Fruit fly (Drosophila melanogaster): Measurements from ENCODE around the gene S6k.

The S6k gene

dm6 chr3L:5797274-5797673 is 13.5 kb downstream of the S6k start (continued):
- TF ChIP-seq CG6654 (GFP tag; optimal IDR thresholded peaks at IDR 0.05) (peak; percentile 98), CG8089 (GFP tag; optimal IDR thresholded peaks at IDR 0.05) (no peak), CG15479 (GFP tag; optimal IDR thresholded peaks at IDR 0.05) (no peak), Sry-β (GFP tag; optimal IDR thresholded peaks at IDR 0.05) (no peak), CG34224 (GFP tag; IDR thresholded peaks at IDR 0.05; ENCODE audit: partially characterized antibody) (peak; percentile 37; the same call in 1 of the 3 replicates), E2f2 (GFP tag; IDR thresholded peaks at IDR 0.05) (0 out of 2 replicates have a peak, but pooled peaks have one; percentile 6), Dek (tag; optimal IDR thresholded peaks at IDR 0.05) (no peak), cad (GFP tag; optimal IDR thresholded peaks at IDR 0.05) (peak; percentile 70), gcm (GFP tag; optimal IDR thresholded peaks at IDR 0.05) (peak; percentile 34), tna (GFP tag; IDR thresholded peaks at IDR 0.05; ENCODE audit: partially characterized antibody) (peak; percentile 29; the same call in 1 of the 2 replicates), Eip74EF (GFP tag; optimal IDR thresholded peaks at IDR 0.05) (no peak), CG3726 (GFP tag; IDR thresholded peaks at IDR 0.05) (no peak), Neu2 (GFP tag; optimal IDR thresholded peaks at IDR 0.05; ENCODE audit: borderline replicate concordance) (no peak), Oaz (GFP tag; IDR thresholded peaks at IDR 0.05) (no peak), peb (GFP tag; IDR thresholded peaks at IDR 0.05) (no peak), ERR (GFP tag; optimal IDR thresholded peaks at IDR 0.05) (no peak), CG2120 (GFP tag; optimal IDR thresholded peaks at IDR 0.05) (no peak), HLH3B (GFP tag; IDR thresholded peaks at IDR 0.05) (no peak), Sin3A (optimal IDR thresholded peaks at IDR 0.05) (no peak), CG8765 (GFP tag; IDR thresholded peaks at IDR 0.05) (no peak), sd (tag; optimal IDR thresholded peaks at IDR 0.05) (no peak), CG3163 (GFP tag; optimal IDR thresholded peaks at IDR 0.05) (no peak), CG2678 (tag; optimal IDR thresholded peaks at IDR 0.05) (no peak), CG11456 (GFP tag; IDR thresholded peaks at IDR 0.05) (no peak), gro (GFP tag; optimal IDR thresholded peaks at IDR 0.05) (no peak), CG6813 (GFP tag; optimal IDR thresholded peaks at IDR 0.05) (no peak), sens (GFP tag) (peak; percentile 20), chinmo (GFP tag; IDR thresholded peaks at IDR 0.05; ENCODE audit: partially characterized antibody) (peak; percentile 68; the same call in 1 of the 4 replicates), CG4854 (GFP tag; optimal IDR thresholded peaks at IDR 0.05) (no peak), stwl (tag; optimal IDR thresholded peaks at IDR 0.05) (no peak), CG6254 (GFP tag; optimal IDR thresholded peaks at IDR 0.05) (no peak), CG17186 (GFP tag; optimal IDR thresholded peaks at IDR 0.05) (no peak), CG3838 (GFP tag; optimal IDR thresholded peaks at IDR 0.05) (no peak), gfzf (GFP tag; optimal IDR thresholded peaks at IDR 0.05) (no peak), CG32532 (GFP tag; IDR thresholded peaks at IDR 0.05) (peak; percentile 23; the same call in 1 of the 2 replicates), CG11695 (GFP tag; IDR thresholded peaks at IDR 0.05) (no peak), amos (GFP tag; IDR thresholded peaks at IDR 0.05; ENCODE audit: partially characterized antibody) (peak; percentile 25; the same call in 1 of the 2 replicates), Oli (tag; optimal IDR thresholded peaks at IDR 0.05) (no peak), sisA (GFP tag; IDR thresholded peaks at IDR 0.05) (no peak)

dm6 chr3L:5796493-5796998 is 14.2 kb downstream of the S6k start, which contains the start of gene Tektin-C:
TSS of gene Tektin-C (minus strand) at chr3L:5796543.
- TF ChIP-seq Xrp1 (GFP tag; IDR thresholded peaks at IDR 0.05) (peak; percentile 57; the same call in 1 of the 2 replicates), Antp (GFP tag; optimal IDR thresholded peaks at IDR 0.05) (peak; percentile 2), slbo (GFP tag; IDR thresholded peaks at IDR 0.05) (0 out of 2 replicates have a peak, but pooled peaks have one; percentile 27), zfh1 (GFP tag; IDR thresholded peaks at IDR 0.05) (0 out of 3 replicates have a peak, but pooled peaks have one; percentile 25), Med (GFP tag) (peak; percentile 80), Mrtf (GFP tag; IDR thresholded peaks at IDR 0.05) (no peak), Optix (GFP tag; IDR thresholded peaks at IDR 0.05) (no peak), CG17829 (tag; optimal IDR thresholded peaks at IDR 0.05) (no peak), dysf (GFP tag; IDR thresholded peaks at IDR 0.05) (peak; percentile 45; the same call in 1 of the 3 replicates), CG4404 (GFP tag; IDR thresholded peaks at IDR 0.05) (peak; percentile 34; the same call in 1 of the 2 replicates), Ets65A (GFP tag) (peak; percentile 74), tgo (GFP tag; IDR thresholded peaks at IDR 0.05) (0 out of 3 replicates have a peak, but pooled peaks have one; percentile 27), zfh2 (GFP tag; optimal IDR thresholded peaks at IDR 0.05) (no peak), dmrt11E (tag; optimal IDR thresholded peaks at IDR 0.05) (peak; percentile 9)

All from whole organism, embryonic.